Worm (Caenorhabditis elegans) whole organism, young adult: ENCODE data around the gene ZK637.15.

Experiments used
- F52B5.7 ChIP-seq: sonication (generic microtip); optimal IDR thresholded peaks from 2 replicates; lab custom pipeline; 2016; ENCODE audit warnings: mild to moderate bottlenecking, missing genetic modification characterization, missing compliant biosample characterization
- T26A5.8 ChIP-seq: sonication (generic microtip); optimal IDR thresholded peaks from 2 replicates; lab custom pipeline; 2016; ENCODE audit warnings: missing genetic modification characterization, missing compliant biosample characterization
- Y56A3A.18 ChIP-seq: fragments of 200-800 bp; sonication (Bioruptor generic); IDR thresholded peaks from 2 replicates; pipeline ENCODE4 v1.3.6; 2022; ENCODE audit warnings: missing genetic modification reagents, missing genetic modification characterization, missing compliant biosample characterization
- ama-1 ChIP-seq, 3 experiments: fragments of 150-350 bp in 1 of 3; sonication (generic microtip) in 2 of 3; optimal IDR thresholded peaks; 2 replicates each; lab custom pipeline; 2014 to 2018; ENCODE audit warnings: missing biosample characterization in 2 of 3, missing genetic modification characterization in 2 of 3, missing genetic modification reagents in 2 of 3
- athp-1 ChIP-seq: sonication (generic microtip); optimal IDR thresholded peaks from 2 replicates; lab custom pipeline; 2017; ENCODE audit warnings: mild to moderate bottlenecking, missing genetic modification characterization, missing compliant biosample characterization
- attf-3 ChIP-seq: fragments of 200-800 bp; sonication (Bioruptor generic); conservative IDR thresholded peaks from 2 replicates; pipeline ENCODE4 v1.3.6; 2022; ENCODE audit warnings: missing genetic modification reagents, missing genetic modification characterization, missing compliant biosample characterization
- ccch-3 ChIP-seq: fragments of 200-800 bp; sonication (Bioruptor generic); optimal IDR thresholded peaks from 2 replicates; lab custom pipeline; 2018; ENCODE audit warnings: mild to moderate bottlenecking, missing genetic modification characterization, missing compliant biosample characterization
- nhr-90 ChIP-seq: sonication (generic microtip); optimal IDR thresholded peaks from 2 replicates; lab custom pipeline; 2016; ENCODE audit warnings: missing genotype, mild to moderate bottlenecking, missing genetic modification characterization, missing compliant biosample characterization
- sea-2 ChIP-seq: fragments of 200-800 bp; sonication (Bioruptor generic); IDR thresholded peaks from 2 replicates; pipeline ENCODE4 v1.3.6; 2022; ENCODE audit warnings: missing genetic modification characterization, missing compliant biosample characterization

ce11 chrIII:8886309-8886708 lies 33.6 kb upstream of the ZK637.15 start:
- TF ChIP-seq attf-3, result no peak
- no peak for TF ChIP-seq ccch-3
- TF ChIP-seq sea-2 (GFP tag; lab: Robert Waterston, UW), result no peak
- no peak for TF ChIP-seq nhr-90
- no peak for TF ChIP-seq Y56A3A.18 (GFP tag; lab: Robert Waterston, UW)
- no peak for TF ChIP-seq ama-1 (optimal IDR thresholded peaks at IDR 0.05; lab: Kevin White, UChicago)
- TF ChIP-seq ama-1 (GFP tag; optimal IDR thresholded peaks at IDR 0.05; lab: Kevin White, UChicago), result no peak
- no peak for TF ChIP-seq F52B5.7 (tag; lab: Kevin White, UChicago)
- no peak for TF ChIP-seq T26A5.8 (tag; lab: Kevin White, UChicago)
- no peak for TF ChIP-seq athp-1
